Worm (Caenorhabditis elegans) whole organism, L3 larva: ENCODE measurements around the gene uvs-1.

Experiments
- ama-1 ChIP-seq: fragments of 150-350 bp; optimal IDR thresholded peaks from 2 replicates; lab custom pipeline; 2018
- ceh-82 ChIP-seq: fragments of 150-350 bp; optimal IDR thresholded peaks from 2 replicates; lab custom pipeline; 2014; ENCODE audit warnings: missing biosample characterization, missing genetic modification characterization
- lin-15B ChIP-seq: fragments of 150-350 bp; optimal IDR thresholded peaks from 2 replicates; lab custom pipeline; 2014; ENCODE audit warnings: missing biosample characterization, missing genetic modification characterization
- nfya-1 ChIP-seq: sonication (generic microtip); optimal IDR thresholded peaks from 2 replicates; lab custom pipeline; 2017; ENCODE audit warnings: missing genetic modification characterization, mild to moderate bottlenecking, missing compliant biosample characterization, antibody characterized with exemption, moderate library complexity; ENCODE audit not compliant: insufficient read depth
- nhr-23 ChIP-seq: fragments of 150-350 bp; optimal IDR thresholded peaks from 2 replicates; lab custom pipeline; 2014; ENCODE audit warnings: missing biosample characterization, missing genetic modification reagents, missing genetic modification characterization
- sea-2 ChIP-seq: fragments of 150-350 bp; sonication (generic microtip); optimal IDR thresholded peaks from 4 replicates; lab custom pipeline; 2014; ENCODE audit warnings: missing biosample characterization, missing genetic modification reagents, missing genetic modification characterization

DNA sequence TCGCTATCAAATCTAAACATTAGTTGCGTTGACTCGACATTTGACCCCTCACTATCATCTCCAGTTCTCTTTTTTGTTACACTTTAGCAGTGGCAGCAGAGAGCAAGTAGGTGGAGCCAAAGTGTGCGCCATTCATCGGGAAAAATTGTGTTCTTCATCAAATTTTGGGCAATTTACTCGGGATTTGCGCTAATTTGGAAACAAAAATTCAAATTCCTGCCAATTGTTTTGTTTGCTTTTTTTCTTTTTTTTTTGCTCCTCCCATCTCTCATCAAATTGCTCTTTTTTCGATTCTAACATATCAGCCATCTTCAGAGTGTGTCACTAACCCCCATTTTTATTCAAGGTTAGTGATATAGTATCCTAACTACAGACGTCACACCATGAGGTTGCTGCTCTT lies 22.9 kb upstream of the uvs-1 start, which contains the start of gene mig-6:
- TF ChIP-seq sea-2 (GFP tag; lab: Kevin White, UChicago) (no peak), nfya-1 (tag; lab: Kevin White, UChicago) (no peak), ama-1 (lab: Kevin White, UChicago) (no peak), nhr-23 (no peak), ceh-82 (tag; lab: Kevin White, UChicago) (no peak), lin-15B (tag; lab: Kevin White, UChicago) (no peak)
